Fruit fly (Drosophila melanogaster) whole organism, wandering third instar larva: ENCODE results near the gene Ptx1.
A peak's percentile ranks its signal among the peaks of the same experiment; 100 is the strongest.

Source experiments
- CG32264 ChIP-seq: fragments of 200-800 bp; sonication (Bioruptor generic); optimal IDR thresholded peaks from 2 replicates; lab custom pipeline; 2016; ENCODE audit warnings: missing biosample characterization, missing genetic modification characterization
- CG9705 ChIP-seq: fragments of 200-800 bp; sonication (Bioruptor generic); optimal IDR thresholded peaks from 2 replicates; lab custom pipeline; 2018; ENCODE audit warnings: missing biosample characterization, mild to moderate bottlenecking, missing genetic modification characterization
- CrebA ChIP-seq: fragments of 200-800 bp; sonication (Bioruptor generic); optimal IDR thresholded peaks from 2 replicates; lab custom pipeline; 2016; ENCODE audit warnings: missing biosample characterization, mild to moderate bottlenecking, missing genetic modification characterization, borderline replicate concordance
- Dfd ChIP-seq: fragments of >200 bp; optimal IDR thresholded peaks from 2 replicates; lab custom pipeline; 2017; ENCODE audit warnings: missing biosample characterization, missing genetic modification characterization
- Dif ChIP-seq: fragments of 200-275, 200-300 bp; sonication (Bioruptor generic); optimal IDR thresholded peaks from 2 replicates; lab custom pipeline; 2018; ENCODE audit warnings: missing biosample characterization, missing genetic modification characterization; ENCODE audit not compliant: partially characterized antibody
- HLH106 ChIP-seq: fragments of 200-800 bp; optimal IDR thresholded peaks from 3 replicates; lab custom pipeline; 2019; ENCODE audit warnings: missing biosample characterization, mild to moderate bottlenecking, missing genetic modification characterization, moderate library complexity
- Hnf4 ChIP-seq: fragments of 200-800 bp; sonication (Bioruptor generic); optimal IDR thresholded peaks from 2 replicates; lab custom pipeline; 2016; ENCODE audit warnings: missing biosample characterization, mild to moderate bottlenecking, missing genetic modification characterization
- Hr78 ChIP-seq: fragments of >200 bp; optimal IDR thresholded peaks from 2 replicates; lab custom pipeline; 2017; ENCODE audit warnings: missing biosample characterization, missing genetic modification characterization
- Hr83 ChIP-seq: fragments of 200-300 bp; sonication (Bioruptor generic); optimal IDR thresholded peaks from 2 replicates; lab custom pipeline; 2016; ENCODE audit warnings: missing biosample characterization, mild to moderate bottlenecking, missing genetic modification characterization, moderate library complexity; ENCODE audit not compliant: poor library complexity, severe bottlenecking
- Jra ChIP-seq: sonication (Bioruptor generic); optimal IDR thresholded peaks from 2 replicates; lab custom pipeline; 2016; ENCODE audit warnings: missing biosample characterization, missing genetic modification characterization
- Myc ChIP-seq: fragments of >200 bp; optimal IDR thresholded peaks from 2 replicates; lab custom pipeline; 2017
- OdsH ChIP-seq: fragments of 200-800 bp; sonication (Bioruptor generic); optimal IDR thresholded peaks from 2 replicates; lab custom pipeline; 2016; ENCODE audit warnings: missing biosample characterization, mild to moderate bottlenecking, missing genetic modification characterization
- Rel ChIP-seq, 2 experiments: fragments of 200-800 bp; sonication (Bioruptor generic) in 1 of 2; optimal IDR thresholded peaks; 2 replicates in 1 of 2; 3 replicates in 1 of 2; lab custom pipeline; 2016 to 2019; ENCODE audit warnings: mild to moderate bottlenecking in 2 of 2, missing biosample characterization in 2 of 2, missing genetic modification characterization in 2 of 2, moderate library complexity in 1 of 2
- Sp1 ChIP-seq: fragments of 200-800 bp; sonication (Bioruptor generic); optimal IDR thresholded peaks from 3 replicates; lab custom pipeline; 2019; ENCODE audit warnings: missing biosample characterization, mild to moderate bottlenecking, missing genetic modification characterization, moderate library complexity
- Vsx2 ChIP-seq: fragments of 200-300, 225-300 bp; sonication (Bioruptor generic); optimal IDR thresholded peaks from 2 replicates; lab custom pipeline; 2018; ENCODE audit warnings: missing biosample characterization, missing genetic modification characterization; ENCODE audit not compliant: partially characterized antibody
- br ChIP-seq: fragments of 200-800 bp; sonication (Bioruptor generic); optimal IDR thresholded peaks from 2 replicates; lab custom pipeline; 2016; ENCODE audit warnings: missing biosample characterization, missing genetic modification characterization
- brk ChIP-seq: fragments of 200-800 bp; sonication (Bioruptor generic); optimal IDR thresholded peaks from 2 replicates; lab custom pipeline; 2016; ENCODE audit warnings: missing biosample characterization, mild to moderate bottlenecking, missing genetic modification characterization
- dl ChIP-seq, 2 experiments: fragments of 175-275, 200-275 bp in 1 of 2; fragments of 200-275 bp in 1 of 2; sonication (Bioruptor generic); optimal IDR thresholded peaks; lab custom pipeline; 2018; ENCODE audit warnings: mild to moderate bottlenecking in 2 of 2, missing biosample characterization in 2 of 2, missing genetic modification characterization in 2 of 2, moderate library complexity in 2 of 2; ENCODE audit not compliant: partially characterized antibody in 2 of 2, insufficient read depth in 1 of 2
- dmrt93B ChIP-seq: fragments of 200-800 bp; sonication (Bioruptor generic); optimal IDR thresholded peaks from 2 replicates; lab custom pipeline; 2018; ENCODE audit warnings: missing biosample characterization, mild to moderate bottlenecking, missing genetic modification characterization
- dsf ChIP-seq: sonication (Bioruptor generic); optimal IDR thresholded peaks from 2 replicates; lab custom pipeline; 2016; ENCODE audit warnings: missing biosample characterization, missing genetic modification characterization, borderline replicate concordance
- ey ChIP-seq: fragments of 200-800 bp; sonication (Bioruptor generic); optimal IDR thresholded peaks from 2 replicates; lab custom pipeline; 2016; ENCODE audit warnings: missing biosample characterization, missing genetic modification characterization
- fru ChIP-seq: fragments of 200-800 bp; sonication (Bioruptor generic); optimal IDR thresholded peaks from 3 replicates; lab custom pipeline; 2016; ENCODE audit warnings: missing biosample characterization, mild to moderate bottlenecking, missing genetic modification characterization
- h ChIP-seq: fragments of 200-800 bp; sonication (Bioruptor generic); optimal IDR thresholded peaks from 3 replicates; lab custom pipeline; 2016; ENCODE audit warnings: missing biosample characterization, mild to moderate bottlenecking, missing genetic modification characterization
- jim ChIP-seq: fragments of 175-275, 200-325 bp; sonication (Bioruptor generic); optimal IDR thresholded peaks from 2 replicates; lab custom pipeline; 2016; ENCODE audit warnings: missing biosample characterization, mild to moderate bottlenecking, missing genetic modification characterization
- lola ChIP-seq: fragments of >200 bp; optimal IDR thresholded peaks from 2 replicates; lab custom pipeline; 2017; ENCODE audit warnings: missing biosample characterization, missing genetic modification characterization
- pan ChIP-seq: fragments of >200 bp; optimal IDR thresholded peaks from 2 replicates; lab custom pipeline; 2017
- psq ChIP-seq: fragments of 200-800 bp; sonication (Bioruptor generic); optimal IDR thresholded peaks from 3 replicates; lab custom pipeline; 2017; ENCODE audit warnings: missing biosample characterization, mild to moderate bottlenecking, missing genetic modification characterization, moderate library complexity
- sage ChIP-seq: fragments of 200-800 bp; sonication (Bioruptor generic); optimal IDR thresholded peaks from 2 replicates; lab custom pipeline; 2016; ENCODE audit warnings: missing biosample characterization, mild to moderate bottlenecking, missing genetic modification characterization
- sv ChIP-seq: fragments of 200-800 bp; sonication (Bioruptor generic); optimal IDR thresholded peaks from 3 replicates; lab custom pipeline; 2016; ENCODE audit warnings: missing biosample characterization, missing genetic modification characterization
- tai ChIP-seq: sonication (Bioruptor generic); optimal IDR thresholded peaks from 2 replicates; lab custom pipeline; 2016; ENCODE audit warnings: missing biosample characterization, missing genetic modification characterization
- woc ChIP-seq: sonication (Bioruptor generic); optimal IDR thresholded peaks from 2 replicates; lab custom pipeline; 2016; ENCODE audit warnings: missing biosample characterization, mild to moderate bottlenecking, missing genetic modification characterization

Gene Ptx1

dm6 chr3R:30915235-30915634, 2.7 kb downstream of the Ptx1 start:
- TF ChIP-seq h (GFP tag; lab: Kevin White, UChicago) (no peak), psq (GFP tag; lab: Kevin White, UChicago) (no peak), CG32264 (GFP tag; lab: Kevin White, UChicago) (no peak), Jra (GFP tag; lab: Kevin White, UChicago) (no peak), dsf (GFP tag; lab: Kevin White, UChicago) (no peak), pan (lab: Kevin White, UChicago) (no peak), Hnf4 (GFP tag; lab: Kevin White, UChicago) (no peak), Hr78 (no peak), Dif (no peak), tai (GFP tag; lab: Kevin White, UChicago) (no peak)

dm6 chr3R:30916024-30916423, 3.5 kb downstream of the Ptx1 start:
- TF ChIP-seq Dif, result no peak
- no peak for TF ChIP-seq Rel (GFP tag; optimal IDR thresholded peaks at IDR 0.05; lab: Kevin White, UChicago)
- no peak for TF ChIP-seq Rel (tag; optimal IDR thresholded peaks at IDR 0.05; lab: Kevin White, UChicago)
- no peak for TF ChIP-seq Hr78
- no peak for TF ChIP-seq sv (GFP tag; lab: Kevin White, UChicago)
- TF ChIP-seq fru (GFP tag; lab: Kevin White, UChicago), result no peak
- peak; percentile 94 for TF ChIP-seq Dfd (GFP tag; lab: Kevin White, UChicago)
- no peak for TF ChIP-seq Myc (lab: Kevin White, UChicago)
- no peak for TF ChIP-seq pan (lab: Kevin White, UChicago)
- no peak for TF ChIP-seq Sp1 (GFP tag; lab: Kevin White, UChicago)
- TF ChIP-seq, all 38 proteins: peak for 1

DNA sequence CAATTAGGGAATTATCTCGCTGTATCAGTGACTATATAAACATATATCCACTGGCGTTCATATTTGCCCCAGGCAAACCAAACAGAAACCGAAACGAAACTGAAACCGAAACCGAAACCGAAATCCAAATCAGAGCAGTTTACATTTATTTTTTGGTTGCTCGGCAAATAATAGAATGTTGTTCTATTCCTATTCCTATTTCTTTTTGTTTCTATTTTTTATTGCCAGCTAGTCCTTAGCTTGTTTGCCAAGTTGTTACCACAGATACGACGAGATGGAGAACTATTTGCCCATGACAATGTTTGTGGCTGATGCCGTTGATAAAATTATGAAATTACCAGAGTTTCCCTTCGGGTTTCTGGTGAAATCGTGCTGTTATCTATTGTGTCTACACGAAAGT, 6.3 kb downstream of the Ptx1 start:
- TF ChIP-seq Vsx2 (GFP tag; lab: Kevin White, UChicago) (no peak), sv (GFP tag; lab: Kevin White, UChicago) (no peak), jim (GFP tag; lab: Kevin White, UChicago) (no peak), brk (no peak), ey (no peak), br (no peak), Dif (no peak), sage (GFP tag; lab: Kevin White, UChicago) (no peak)

DNA sequence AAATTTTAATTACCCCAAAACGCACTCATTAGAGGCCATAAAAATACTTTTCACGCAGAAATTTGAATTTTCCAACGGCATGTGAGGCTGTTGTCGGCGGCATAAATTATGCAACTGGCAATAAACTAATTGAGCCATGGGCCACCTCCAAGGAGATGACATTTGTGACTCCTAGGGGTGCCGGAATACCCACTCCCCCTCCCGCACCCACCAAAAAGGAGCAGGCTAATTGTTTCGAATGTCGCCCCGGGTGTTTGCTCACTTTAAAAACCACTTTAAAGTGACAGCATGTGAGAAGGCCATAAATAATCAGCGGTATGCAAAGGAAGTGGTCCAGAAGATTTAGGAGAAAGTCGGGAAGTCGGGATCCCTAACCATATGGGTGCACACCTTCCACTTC, 9.9 kb downstream of the Ptx1 start:
- TF ChIP-seq Hnf4 (GFP tag; lab: Kevin White, UChicago), result no peak
- no peak for TF ChIP-seq Hr83
- no peak for TF ChIP-seq CrebA
- no peak for TF ChIP-seq OdsH (GFP tag; lab: Kevin White, UChicago)
- no peak for TF ChIP-seq dl (GFP tag; optimal IDR thresholded peaks at IDR 0.05; lab: Kevin White, UChicago; ENCODE audit: insufficient read depth in 1 of 2, partially characterized antibody in 2 of 2)

DNA sequence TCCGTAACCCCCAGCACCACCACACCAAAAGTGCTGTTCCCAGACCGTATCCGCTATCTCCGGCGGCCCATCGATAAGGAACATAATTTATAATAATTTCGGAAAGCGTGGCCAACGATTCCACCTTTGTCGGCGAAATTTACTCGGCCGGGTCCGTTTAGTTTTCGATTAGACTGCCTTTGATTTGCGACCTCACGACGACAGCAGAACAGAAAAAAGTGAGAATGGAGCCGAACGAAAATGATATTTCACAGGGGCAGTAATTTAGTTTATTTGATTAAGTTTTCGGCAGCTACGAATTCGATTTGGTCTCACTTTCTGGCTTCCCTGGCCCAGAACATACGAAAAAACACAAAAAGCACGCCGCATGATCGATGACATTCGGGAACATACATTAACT, 11.0 kb downstream of the Ptx1 start:
- TF ChIP-seq h (GFP tag; lab: Kevin White, UChicago) (no peak), dmrt93B (GFP tag; lab: Kevin White, UChicago) (no peak), ey (no peak), tai (GFP tag; lab: Kevin White, UChicago) (no peak), CrebA (no peak), Dif (no peak), psq (GFP tag; lab: Kevin White, UChicago) (no peak), CG32264 (GFP tag; lab: Kevin White, UChicago) (no peak), dl (GFP tag; optimal IDR thresholded peaks at IDR 0.05; lab: Kevin White, UChicago; ENCODE audit: insufficient read depth in 1 of 2, partially characterized antibody in 2 of 2) (no peak), Hr83 (no peak), CG9705 (GFP tag; lab: Kevin White, UChicago) (no peak), jim (GFP tag; lab: Kevin White, UChicago) (no peak), Myc (lab: Kevin White, UChicago) (no peak), HLH106 (tag; lab: Kevin White, UChicago) (no peak), Hr78 (no peak), lola (GFP tag; lab: Kevin White, UChicago) (no peak), Jra (GFP tag; lab: Kevin White, UChicago) (no peak), sage (GFP tag; lab: Kevin White, UChicago) (no peak), woc (GFP tag; lab: Kevin White, UChicago) (no peak), Dfd (GFP tag; lab: Kevin White, UChicago) (no peak)
